Worm (Caenorhabditis elegans): ENCODE measurements around the gene mut-14.
A peak's percentile ranks its signal among the peaks of the same experiment; 100 is the strongest.

mut-14 gene

ce11 chrV:5691665-5692407 lies 31.3 kb upstream of the mut-14 start, which contains the start of gene F25B4.8:
Gene F25B4.8, minus strand, starts transcription at chrV:5691715.
- TF ChIP-seq fax-1 (tag; optimal IDR thresholded peaks at IDR 0.05) (no peak), ceh-48 (tag; optimal IDR thresholded peaks at IDR 0.05) (no peak), lim-6 (tag; optimal IDR thresholded peaks at IDR 0.05) (no peak), zip-5 (tag; optimal IDR thresholded peaks at IDR 0.05) (no peak), ceh-22 (tag; optimal IDR thresholded peaks at IDR 0.05) (no peak), rnt-1 (tag; optimal IDR thresholded peaks at IDR 0.05) (no peak), tbx-7 (tag; optimal IDR thresholded peaks at IDR 0.05) (no peak), ets-4 (tag; optimal IDR thresholded peaks at IDR 0.05) (no peak), hlh-8 (tag; optimal IDR thresholded peaks at IDR 0.05) (no peak), gmeb-2 (tag; optimal IDR thresholded peaks at IDR 0.05) (no peak), che-1 (tag; optimal IDR thresholded peaks at IDR 0.05) (no peak), C38D4.7 (GFP tag; optimal IDR thresholded peaks at IDR 0.05) (no peak), F13H6.1 (tag; optimal IDR thresholded peaks at IDR 0.05) (no peak), pag-3 (tag; optimal IDR thresholded peaks at IDR 0.05; ENCODE audit: borderline replicate concordance) (no peak), ztf-16 (tag; optimal IDR thresholded peaks at IDR 0.05) (no peak), K02D7.2 (tag; optimal IDR thresholded peaks at IDR 0.05) (no peak), pros-1 (tag; optimal IDR thresholded peaks at IDR 0.05) (no peak)

ce11 chrV:5687115-5687979 lies 26.8 kb upstream of the mut-14 start, which contains the start of gene F25B4.7:
Gene F25B4.7, minus strand, starts transcription at chrV:5687226.
- TF ChIP-seq ceh-31 (tag; optimal IDR thresholded peaks at IDR 0.05) (no peak), unc-42 (tag; optimal IDR thresholded peaks at IDR 0.05) (peak; percentile 11), madf-2 (tag; optimal IDR thresholded peaks at IDR 0.05) (no peak), ceh-45 (GFP tag; IDR thresholded peaks at IDR 0.05) (no peak), hlh-6 (tag; optimal IDR thresholded peaks at IDR 0.05) (no peak), ceh-24 (tag; optimal IDR thresholded peaks at IDR 0.05) (no peak)

ce11 chrV:5684534-5684933 lies 24.0 kb upstream of the mut-14 start, which contains the start of the genes hmgs-1 and F25B4.4:
Gene hmgs-1, minus strand, starts transcription at chrV:5684589.
Gene F25B4.4, plus strand, starts transcription at chrV:5684873.
- peak; percentile 25 for TF ChIP-seq ceh-34 (tag; optimal IDR thresholded peaks at IDR 0.05)
- TF ChIP-seq K09A11.1 (tag; optimal IDR thresholded peaks at IDR 0.05; ENCODE audit: insufficient read depth) = peak; percentile 9
- TF ChIP-seq unc-86 (tag; optimal IDR thresholded peaks at IDR 0.05) = peak; percentile 41
- TF ChIP-seq rnt-1 (tag; optimal IDR thresholded peaks at IDR 0.05) = peak; percentile 69
- no peak for TF ChIP-seq sox-2 (GFP tag; IDR thresholded peaks at IDR 0.05)
- TF ChIP-seq unc-42 (tag; optimal IDR thresholded peaks at IDR 0.05) = peak; percentile 83
- TF ChIP-seq syd-9 (tag; optimal IDR thresholded peaks at IDR 0.05) = no peak
- peak; percentile 13 for TF ChIP-seq hlh-30 (tag; optimal IDR thresholded peaks at IDR 0.05; ENCODE audit: insufficient read depth)
- peak; percentile 59 for TF ChIP-seq dve-1 (tag; optimal IDR thresholded peaks at IDR 0.05)
- peak; percentile 13 for TF ChIP-seq ceh-2 (tag; optimal IDR thresholded peaks at IDR 0.05)
- peak; percentile 77 for TF ChIP-seq ceh-31 (tag; optimal IDR thresholded peaks at IDR 0.05)
- peak; percentile 29 for TF ChIP-seq unc-55 (GFP tag; optimal IDR thresholded peaks at IDR 0.05)
- peak; percentile 56 for TF ChIP-seq ref-2 (tag; optimal IDR thresholded peaks at IDR 0.05)
- peak; percentile 15 for TF ChIP-seq ceh-14 (tag; optimal IDR thresholded peaks at IDR 0.05)
- TF ChIP-seq elt-4 (tag; optimal IDR thresholded peaks at IDR 0.05) = no peak
- peak; percentile 83 for TF ChIP-seq ceh-18 (tag; optimal IDR thresholded peaks at IDR 0.05)
- TF ChIP-seq dmd-4 (tag; optimal IDR thresholded peaks at IDR 0.05; ENCODE audit: borderline replicate concordance) = peak; percentile 9
- peak; percentile 69 for TF ChIP-seq tbx-2 (tag; optimal IDR thresholded peaks at IDR 0.05)
- no peak for TF ChIP-seq ceh-30 (tag; optimal IDR thresholded peaks at IDR 0.05)
- peak; percentile 81 for TF ChIP-seq nfya-1 (tag; optimal IDR thresholded peaks at IDR 0.05)
- TF ChIP-seq ahr-1 (tag; optimal IDR thresholded peaks at IDR 0.05) = no peak
- TF ChIP-seq elt-2 (tag; optimal IDR thresholded peaks at IDR 0.05) = peak; percentile 23
- peak; percentile 35 for TF ChIP-seq pax-1 (tag; optimal IDR thresholded peaks at IDR 0.05)

All from whole organism, late embryonic.